Fruit fly (Drosophila melanogaster): ENCODE measurements around the gene Cyp4ac1.

Cyp4ac1 gene

DNA sequence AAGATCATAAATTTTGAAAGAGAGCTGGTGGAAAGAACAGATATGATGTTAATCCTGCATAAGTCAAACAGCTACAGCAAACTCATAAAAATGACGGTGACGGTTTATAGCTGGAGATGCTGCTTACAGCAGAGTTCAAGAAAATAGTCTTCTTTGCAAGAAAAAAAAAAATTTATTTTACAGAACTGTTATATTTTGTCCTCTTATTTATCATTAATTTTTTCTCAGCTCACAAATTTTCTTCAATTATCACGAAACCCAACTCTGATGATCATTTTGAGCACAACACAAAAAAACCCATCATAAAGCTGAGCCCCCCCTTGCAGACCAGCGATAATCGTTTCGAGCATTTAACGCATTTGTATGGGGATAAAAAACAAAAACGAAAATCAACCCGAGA, 32.4 kb upstream of the Cyp4ac1 start (continued):
- TF ChIP-seq ey (GFP tag; optimal IDR thresholded peaks at IDR 0.05): peak; percentile 43
- no peak for TF ChIP-seq CG9705 (GFP tag; optimal IDR thresholded peaks at IDR 0.05)
- TF ChIP-seq psq (GFP tag; optimal IDR thresholded peaks at IDR 0.05): peak; percentile 40
- TF ChIP-seq br (GFP tag; optimal IDR thresholded peaks at IDR 0.05): peak; percentile 43
- peak; percentile 30 for TF ChIP-seq HLH106 (tag; optimal IDR thresholded peaks at IDR 0.05)

DNA sequence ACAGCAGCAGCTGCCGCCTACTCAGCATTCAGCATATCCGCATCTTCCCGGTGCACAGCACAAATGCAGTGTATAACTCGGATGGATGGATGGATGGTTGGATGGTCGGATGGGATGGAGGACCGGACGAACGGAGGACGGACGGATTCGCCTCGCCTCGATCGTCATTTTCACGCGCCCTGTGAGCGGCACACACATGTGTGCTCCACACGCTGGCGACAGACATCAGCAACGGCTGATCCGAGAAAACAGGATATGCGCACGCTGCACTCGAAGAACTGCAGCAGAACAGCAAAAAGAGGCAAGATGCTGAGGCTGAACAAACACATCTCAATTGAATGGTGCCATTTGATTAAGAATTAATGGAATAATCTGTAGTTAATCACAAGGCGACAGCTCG, 31.6 kb upstream of the Cyp4ac1 start:
- no peak for TF ChIP-seq rgr (GFP tag; optimal IDR thresholded peaks at IDR 0.05)
- TF ChIP-seq Dfd (GFP tag; optimal IDR thresholded peaks at IDR 0.05): no peak
- TF ChIP-seq jim (GFP tag; optimal IDR thresholded peaks at IDR 0.05): no peak
- TF ChIP-seq Hnf4 (GFP tag; optimal IDR thresholded peaks at IDR 0.05): no peak
- no peak for TF ChIP-seq pan (optimal IDR thresholded peaks at IDR 0.05)

DNA sequence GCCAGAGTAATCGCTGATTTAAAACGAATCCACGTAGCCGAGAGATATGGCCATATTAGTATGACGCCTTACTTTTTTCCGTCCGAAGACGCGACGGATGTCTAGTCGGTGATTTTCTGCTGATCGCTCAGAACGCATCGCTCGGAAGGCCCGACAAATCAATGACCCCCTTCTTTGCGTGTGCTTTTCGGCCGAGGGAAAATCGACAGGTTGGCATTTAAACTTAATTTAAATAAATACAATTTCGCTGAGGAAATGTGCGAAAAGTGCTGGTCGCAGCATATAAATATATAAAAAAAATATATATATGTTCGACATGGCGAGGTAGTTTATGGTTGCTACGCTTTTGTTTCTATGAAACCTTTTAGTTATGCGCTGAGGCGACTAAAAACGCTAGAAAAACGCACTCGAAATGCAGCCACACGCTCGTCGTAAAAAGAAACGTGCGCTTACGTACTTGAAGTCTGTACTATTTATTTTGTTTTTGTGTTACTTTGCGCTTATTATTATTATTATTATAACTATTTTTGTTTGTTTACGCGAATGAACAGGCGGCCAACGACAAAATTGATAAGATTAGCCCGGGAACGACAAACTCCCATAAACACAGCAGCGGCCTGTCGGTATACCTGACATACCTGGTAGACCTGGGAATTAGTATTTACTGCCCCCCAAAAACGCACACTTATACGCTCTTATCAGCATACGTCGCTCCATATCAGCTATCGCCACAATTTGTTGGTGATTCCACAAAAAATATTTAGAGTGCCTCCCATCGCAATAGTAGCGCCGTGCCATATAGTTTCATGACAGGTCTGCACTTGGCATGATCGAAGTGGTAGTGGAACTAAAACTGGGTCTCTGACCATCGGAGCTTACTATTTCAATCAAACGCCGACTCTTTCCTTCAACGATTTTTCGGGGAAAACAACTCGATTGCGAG, 30.6 kb upstream of the Cyp4ac1 start:
- no peak for TF ChIP-seq lola (GFP tag; optimal IDR thresholded peaks at IDR 0.05)
- TF ChIP-seq dmrt93B (GFP tag; optimal IDR thresholded peaks at IDR 0.05): no peak
- no peak for TF ChIP-seq CG9705 (GFP tag; optimal IDR thresholded peaks at IDR 0.05)
- no peak for TF ChIP-seq fru (GFP tag; optimal IDR thresholded peaks at IDR 0.05)
- no peak for TF ChIP-seq jim (GFP tag; optimal IDR thresholded peaks at IDR 0.05)
- no peak for TF ChIP-seq Hnf4 (GFP tag; optimal IDR thresholded peaks at IDR 0.05)
- TF ChIP-seq Rel (GFP tag; optimal IDR thresholded peaks at IDR 0.05): no peak
- TF ChIP-seq Rel (tag; optimal IDR thresholded peaks at IDR 0.05): peak; percentile 92
- TF ChIP-seq CrebA (GFP tag; optimal IDR thresholded peaks at IDR 0.05; ENCODE audit: borderline replicate concordance): peak; percentile 48

- TF ChIP-seq Hr78 (GFP tag; optimal IDR thresholded peaks at IDR 0.05): no peak
- no peak for TF ChIP-seq Myc (optimal IDR thresholded peaks at IDR 0.05)
- no peak for TF ChIP-seq Jra (GFP tag; optimal IDR thresholded peaks at IDR 0.05)
- no peak for TF ChIP-seq CrebA (GFP tag; optimal IDR thresholded peaks at IDR 0.05; ENCODE audit: borderline replicate concordance)
- TF ChIP-seq Sp1 (GFP tag; optimal IDR thresholded peaks at IDR 0.05): no peak
- TF ChIP-seq Dif (GFP tag; optimal IDR thresholded peaks at IDR 0.05; ENCODE audit: partially characterized antibody): no peak
- no peak for TF ChIP-seq psq (GFP tag; optimal IDR thresholded peaks at IDR 0.05)
Observed at dm6 chr2L:5234714-5235298, 29.0 kb upstream of the Cyp4ac1 start.

DNA sequence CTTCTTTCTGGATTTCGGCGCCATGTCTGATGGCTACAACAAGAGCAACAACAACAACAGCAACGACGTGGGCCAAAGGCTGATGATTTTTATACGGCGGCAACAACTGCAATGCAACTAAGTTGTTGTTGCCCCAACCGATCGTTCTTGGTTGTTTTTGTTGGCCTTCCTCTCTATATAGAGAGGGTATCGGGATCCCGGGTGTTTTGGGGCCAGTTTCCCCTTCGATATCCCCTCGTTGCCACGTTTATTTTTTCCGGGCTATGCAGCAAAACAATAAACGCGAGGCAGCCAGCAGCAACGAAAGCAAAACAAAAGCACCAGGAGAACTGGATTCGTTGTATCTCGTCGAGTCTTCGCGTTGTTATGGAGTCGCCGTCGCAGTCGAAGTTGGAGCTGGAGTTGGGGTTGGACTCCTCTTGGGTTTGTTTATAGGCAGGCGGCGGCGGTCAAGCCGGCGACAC, 27.4 kb upstream of the Cyp4ac1 start:
- TF ChIP-seq dl (GFP tag; optimal IDR thresholded peaks at IDR 0.05; ENCODE audit: insufficient read depth in 1 of 2, partially characterized antibody in 2 of 2) (no peak), CG32264 (GFP tag; optimal IDR thresholded peaks at IDR 0.05) (no peak), CrebA (GFP tag; optimal IDR thresholded peaks at IDR 0.05; ENCODE audit: borderline replicate concordance) (peak; percentile 17), Hr78 (GFP tag; optimal IDR thresholded peaks at IDR 0.05) (no peak), Hr83 (GFP tag; optimal IDR thresholded peaks at IDR 0.05; ENCODE audit: poor library complexity, severe bottlenecking) (no peak), sage (GFP tag; optimal IDR thresholded peaks at IDR 0.05) (no peak), Jra (GFP tag; optimal IDR thresholded peaks at IDR 0.05) (no peak), GATAd (GFP tag; optimal IDR thresholded peaks at IDR 0.05) (no peak), rgr (GFP tag; optimal IDR thresholded peaks at IDR 0.05) (no peak), Vsx2 (GFP tag; optimal IDR thresholded peaks at IDR 0.05; ENCODE audit: partially characterized antibody) (no peak), Rel (GFP tag; optimal IDR thresholded peaks at IDR 0.05) (no peak), Rel (tag; optimal IDR thresholded peaks at IDR 0.05) (no peak), dsf (GFP tag; optimal IDR thresholded peaks at IDR 0.05; ENCODE audit: borderline replicate concordance) (no peak), Hnf4 (GFP tag; optimal IDR thresholded peaks at IDR 0.05) (no peak), CG9705 (GFP tag; optimal IDR thresholded peaks at IDR 0.05) (no peak), OdsH (GFP tag; optimal IDR thresholded peaks at IDR 0.05) (no peak), psq (GFP tag; optimal IDR thresholded peaks at IDR 0.05) (peak; percentile 35), HLH106 (tag; optimal IDR thresholded peaks at IDR 0.05) (no peak), br (GFP tag; optimal IDR thresholded peaks at IDR 0.05) (peak; percentile 36), h (GFP tag; optimal IDR thresholded peaks at IDR 0.05) (no peak), brk (GFP tag; optimal IDR thresholded peaks at IDR 0.05) (no peak), ey (GFP tag; optimal IDR thresholded peaks at IDR 0.05) (no peak), Myc (optimal IDR thresholded peaks at IDR 0.05) (no peak), usp (GFP tag; optimal IDR thresholded peaks at IDR 0.05) (no peak)
